Worm (Caenorhabditis elegans): ENCODE results near the gene fbxa-69.

fbxa-69 gene

DNA sequence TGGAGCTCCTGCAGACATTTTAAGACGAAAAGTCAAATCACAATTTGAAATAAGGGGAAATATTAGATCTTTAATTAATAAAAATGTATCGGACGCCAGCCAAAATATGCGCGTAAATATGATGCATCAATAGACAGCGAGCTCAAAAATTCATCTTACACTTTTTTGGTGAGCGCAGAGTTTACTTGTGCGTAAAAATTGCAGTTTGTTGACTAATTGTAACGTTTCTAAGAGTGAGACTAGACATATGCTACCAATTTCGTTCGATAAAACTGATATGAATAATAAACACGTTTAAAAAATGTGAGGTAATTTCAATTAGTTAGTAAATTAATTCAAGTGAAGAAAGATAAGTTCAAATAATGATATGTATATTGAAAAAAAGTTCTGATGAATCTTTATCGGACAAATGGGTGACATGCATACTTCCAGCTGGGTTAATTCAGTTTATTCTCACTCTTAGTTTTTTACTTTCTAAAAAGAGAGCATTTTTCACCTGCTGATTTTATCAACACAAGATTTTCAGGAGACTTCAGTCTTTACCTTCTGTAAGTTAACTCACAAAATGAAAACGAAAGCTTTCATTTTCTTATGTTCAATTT is 36.5 kb downstream of the fbxa-69 start, which contains the start of the genes nhr-285 and irld-52:
Gene nhr-285, minus strand, starts transcription at position 101 of the 602 bp plus-strand sequence.
Gene irld-52, plus strand, starts transcription at position 552 of the 602 bp plus-strand sequence.
- TF ChIP-seq ceh-83 (GFP tag; optimal IDR thresholded peaks at IDR 0.05) (no peak), zip-8 (tag; optimal IDR thresholded peaks at IDR 0.05) (no peak), nhr-12 (tag; optimal IDR thresholded peaks at IDR 0.05) (no peak), bed-3 (GFP tag; optimal IDR thresholded peaks at IDR 0.05) (no peak), lin-13 (tag; optimal IDR thresholded peaks at IDR 0.05) (no peak), nhr-237 (tag; optimal IDR thresholded peaks at IDR 0.05) (no peak), elt-3 (tag; optimal IDR thresholded peaks at IDR 0.05) (no peak), unc-120 (tag; optimal IDR thresholded peaks at IDR 0.05; ENCODE audit: poor library complexity, severe bottlenecking) (no peak), nhr-2 (tag; optimal IDR thresholded peaks at IDR 0.05) (no peak), ceh-43 (GFP tag; optimal IDR thresholded peaks at IDR 0.05) (no peak), sem-2 (GFP tag; optimal IDR thresholded peaks at IDR 0.05) (no peak), ztf-11 (tag; optimal IDR thresholded peaks at IDR 0.05) (no peak), tbx-8 (GFP tag; optimal IDR thresholded peaks at IDR 0.05) (no peak)

ce11 chrV:15776651-15777050 is 39.1 kb downstream of the fbxa-69 start, which contains the start of gene nhr-283:
nhr-283 (minus strand) TSS chrV:15776751.
- TF ChIP-seq mab-5 (tag; optimal IDR thresholded peaks at IDR 0.05) = no peak
- no peak for TF ChIP-seq ceh-83 (GFP tag; optimal IDR thresholded peaks at IDR 0.05)
- TF ChIP-seq lsy-2 (tag; optimal IDR thresholded peaks at IDR 0.05) = no peak
- no peak for TF ChIP-seq ham-2 (GFP tag; optimal IDR thresholded peaks at IDR 0.05)
- no peak for TF ChIP-seq sem-2 (GFP tag; optimal IDR thresholded peaks at IDR 0.05)
- no peak for TF ChIP-seq elt-1 (tag; optimal IDR thresholded peaks at IDR 0.05; ENCODE audit: borderline replicate concordance, insufficient read depth)
- no peak for TF ChIP-seq sptf-1 (tag; optimal IDR thresholded peaks at IDR 0.05)
- TF ChIP-seq nhr-2 (tag; optimal IDR thresholded peaks at IDR 0.05) = no peak
- TF ChIP-seq lin-13 (tag; optimal IDR thresholded peaks at IDR 0.05) = no peak
- TF ChIP-seq hlh-1 (tag; optimal IDR thresholded peaks at IDR 0.05) = no peak
- TF ChIP-seq ceh-43 (GFP tag; optimal IDR thresholded peaks at IDR 0.05) = no peak
- no peak for TF ChIP-seq nhr-76 (tag; optimal IDR thresholded peaks at IDR 0.05)

DNA sequence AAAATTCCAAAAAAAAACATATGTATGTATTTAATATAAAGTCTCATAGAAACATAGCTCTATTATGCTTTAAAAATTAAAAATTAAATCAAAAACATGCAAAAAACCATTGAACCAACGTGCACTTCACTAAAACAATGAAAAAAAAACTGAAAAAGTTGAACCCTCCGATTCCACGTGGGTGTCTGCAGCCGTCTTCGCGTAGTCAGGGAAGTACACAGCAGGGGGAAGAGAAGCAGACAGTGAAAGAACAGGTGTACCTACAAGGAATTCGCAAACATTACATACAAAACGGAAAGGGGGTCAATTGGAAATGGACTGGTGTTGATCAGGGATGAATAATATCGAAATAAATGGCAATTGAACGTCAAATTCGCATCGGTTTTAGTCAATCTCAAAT is 41.8 kb downstream of the fbxa-69 start:
- no peak for TF ChIP-seq ceh-39 (tag; optimal IDR thresholded peaks at IDR 0.05)
- no peak for TF ChIP-seq ham-2 (GFP tag; optimal IDR thresholded peaks at IDR 0.05)
- no peak for TF ChIP-seq nhr-28 (tag; optimal IDR thresholded peaks at IDR 0.05)
- no peak for TF ChIP-seq ceh-43 (GFP tag; optimal IDR thresholded peaks at IDR 0.05)
- TF ChIP-seq lin-32 (GFP tag; optimal IDR thresholded peaks at IDR 0.05) = no peak
- no peak for TF ChIP-seq sem-2 (GFP tag; optimal IDR thresholded peaks at IDR 0.05)
- TF ChIP-seq M03D4.4 (tag; optimal IDR thresholded peaks at IDR 0.05) = no peak
- no peak for TF ChIP-seq flh-1 (GFP tag; optimal IDR thresholded peaks at IDR 0.05)
- no peak for TF ChIP-seq hlh-1 (tag; optimal IDR thresholded peaks at IDR 0.05)

- TF ChIP-seq mab-5 (tag; optimal IDR thresholded peaks at IDR 0.05) (no peak), ztf-11 (tag; optimal IDR thresholded peaks at IDR 0.05) (no peak), tbx-8 (GFP tag; optimal IDR thresholded peaks at IDR 0.05) (no peak), nhr-28 (tag; optimal IDR thresholded peaks at IDR 0.05) (no peak), hlh-1 (tag; optimal IDR thresholded peaks at IDR 0.05) (no peak), sem-2 (GFP tag; optimal IDR thresholded peaks at IDR 0.05) (no peak), ceh-83 (GFP tag; optimal IDR thresholded peaks at IDR 0.05) (no peak), ces-1 (GFP tag; optimal IDR thresholded peaks at IDR 0.05) (no peak), blmp-1 (tag; optimal IDR thresholded peaks at IDR 0.05) (no peak), zip-8 (tag; optimal IDR thresholded peaks at IDR 0.05) (no peak), flh-1 (GFP tag; optimal IDR thresholded peaks at IDR 0.05) (no peak)
These were observed 42.6 kb downstream of the fbxa-69 start, which contains the start of gene nhr-60 for ce11 chrV:15773141-15773540. nhr-60 (minus strand) TSS chrV:15773241.

ce11 chrV:15769072-15769471 is 46.7 kb downstream of the fbxa-69 start, which contains the start of gene F57A10.4:
F57A10.4 (plus strand) TSS chrV:15769438.
- TF ChIP-seq ces-1 (GFP tag; optimal IDR thresholded peaks at IDR 0.05) = no peak
- no peak for TF ChIP-seq nhr-2 (tag; optimal IDR thresholded peaks at IDR 0.05)
- TF ChIP-seq ceh-43 (GFP tag; optimal IDR thresholded peaks at IDR 0.05) = no peak
- TF ChIP-seq sptf-1 (tag; optimal IDR thresholded peaks at IDR 0.05) = no peak
- no peak for TF ChIP-seq blmp-1 (tag; optimal IDR thresholded peaks at IDR 0.05)
- no peak for TF ChIP-seq lsy-2 (tag; optimal IDR thresholded peaks at IDR 0.05)
- no peak for TF ChIP-seq flh-1 (GFP tag; optimal IDR thresholded peaks at IDR 0.05)
- TF ChIP-seq nhr-237 (tag; optimal IDR thresholded peaks at IDR 0.05) = no peak
- TF ChIP-seq unc-120 (tag; optimal IDR thresholded peaks at IDR 0.05; ENCODE audit: poor library complexity, severe bottlenecking) = no peak
- TF ChIP-seq nhr-28 (tag; optimal IDR thresholded peaks at IDR 0.05) = no peak
- no peak for TF ChIP-seq snpc-4 (tag; optimal IDR thresholded peaks at IDR 0.05)
- no peak for TF ChIP-seq nhr-12 (tag; optimal IDR thresholded peaks at IDR 0.05)
- TF ChIP-seq lin-13 (tag; optimal IDR thresholded peaks at IDR 0.05) = no peak
- TF ChIP-seq ztf-11 (tag; optimal IDR thresholded peaks at IDR 0.05) = no peak
- no peak for TF ChIP-seq unc-39 (tag; optimal IDR thresholded peaks at IDR 0.05)

Measured in whole organism, mixed stage, embryonic.